Fruit fly (Drosophila melanogaster): ENCODE measurements around the gene CycD.
A peak's percentile ranks its signal among the peaks of the same experiment; 100 is the strongest.

CycD gene

dm6 chrX:15866799-15867412 lies 42.6 kb downstream of the CycD start (continued):
- TF ChIP-seq CG7963 (GFP tag; IDR thresholded peaks at IDR 0.05; ENCODE audit: partially characterized antibody) (no peak), Dp (GFP tag; optimal IDR thresholded peaks at IDR 0.05) (peak; percentile 74), peb (GFP tag; IDR thresholded peaks at IDR 0.05) (no peak), pb (GFP tag; optimal IDR thresholded peaks at IDR 0.05) (no peak), kni (GFP tag; optimal IDR thresholded peaks at IDR 0.05) (no peak), unpg (GFP tag; optimal IDR thresholded peaks at IDR 0.05) (no peak), psq (GFP tag; optimal IDR thresholded peaks at IDR 0.05) (no peak), mam (GFP tag; optimal IDR thresholded peaks at IDR 0.05) (no peak), CG15479 (GFP tag; optimal IDR thresholded peaks at IDR 0.05) (no peak), HLH4C (GFP tag; IDR thresholded peaks at IDR 0.05; ENCODE audit: partially characterized antibody) (peak; percentile 49; the same call in 1 of the 3 replicates), Mrtf (GFP tag; IDR thresholded peaks at IDR 0.05) (no peak), CG14667 (GFP tag; IDR thresholded peaks at IDR 0.05) (no peak), CG31441 (GFP tag; IDR thresholded peaks at IDR 0.05) (no peak), so (GFP tag; IDR thresholded peaks at IDR 0.05) (no peak), Sox100B (GFP tag; optimal IDR thresholded peaks at IDR 0.05) (no peak), Gug (GFP tag; IDR thresholded peaks at IDR 0.05) (no peak), CG30020 (tag; optimal IDR thresholded peaks at IDR 0.05) (peak; percentile 62), B-H2 (GFP tag; optimal IDR thresholded peaks at IDR 0.05) (no peak), CG2116 (GFP tag; optimal IDR thresholded peaks at IDR 0.05) (peak; percentile 97), CG2712 (tag; optimal IDR thresholded peaks at IDR 0.05) (peak; percentile 14), Elba2 (GFP tag; optimal IDR thresholded peaks at IDR 0.05) (no peak), Jarid2 (GFP tag; optimal IDR thresholded peaks at IDR 0.05) (no peak), Meics (GFP tag; optimal IDR thresholded peaks at IDR 0.05) (no peak), CG9609 (GFP tag; optimal IDR thresholded peaks at IDR 0.05) (no peak), Usf (GFP tag; optimal IDR thresholded peaks at IDR 0.05) (no peak), bbx (GFP tag; IDR thresholded peaks at IDR 0.05; ENCODE audit: partially characterized antibody) (peak; percentile 55; the same call in 1 of the 2 replicates), CG8924 (tag; optimal IDR thresholded peaks at IDR 0.05) (no peak), CG13287 (GFP tag; IDR thresholded peaks at IDR 0.05; ENCODE audit: partially characterized antibody) (peak; percentile 42; the same call in 1 of the 2 replicates), D19B (GFP tag; optimal IDR thresholded peaks at IDR 0.05) (no peak), ftz-f1 (GFP tag; optimal IDR thresholded peaks at IDR 0.05) (no peak), fd3F (GFP tag; optimal IDR thresholded peaks at IDR 0.05) (no peak), Ets97D (GFP tag; optimal IDR thresholded peaks at IDR 0.05) (peak; percentile 35), Vsx1 (GFP tag; optimal IDR thresholded peaks at IDR 0.05) (no peak), Bdp1 (GFP tag; optimal IDR thresholded peaks at IDR 0.05) (no peak), C15 (GFP tag; IDR thresholded peaks at IDR 0.05) (no peak), pum (GFP tag; optimal IDR thresholded peaks at IDR 0.05) (no peak), Hand (GFP tag; optimal IDR thresholded peaks at IDR 0.05) (no peak), Lhr (GFP tag; optimal IDR thresholded peaks at IDR 0.05) (no peak), HHEX (GFP tag; optimal IDR thresholded peaks at IDR 0.05) (no peak), Ets65A (GFP tag) (no peak), usp (GFP tag; optimal IDR thresholded peaks at IDR 0.05) (no peak), jing (GFP tag; optimal IDR thresholded peaks at IDR 0.05) (no peak), NFAT (GFP tag; IDR thresholded peaks at IDR 0.05) (no peak), Stat92E (GFP tag; optimal IDR thresholded peaks at IDR 0.05) (no peak), Adf1 (GFP tag; IDR thresholded peaks at IDR 0.05) (no peak), HmgD (GFP tag; optimal IDR thresholded peaks at IDR 0.05) (no peak), CG10543 (GFP tag; optimal IDR thresholded peaks at IDR 0.05) (no peak), z (GFP tag; IDR thresholded peaks at IDR 0.05) (no peak), CG7786 (GFP tag; optimal IDR thresholded peaks at IDR 0.05) (no peak), stwl (tag; optimal IDR thresholded peaks at IDR 0.05) (peak; percentile 48), Lpt (GFP tag; optimal IDR thresholded peaks at IDR 0.05) (no peak)

All from whole organism, embryonic.